Worm (Caenorhabditis elegans): ENCODE measurements around the gene T13H5.1.

T13H5.1 gene

ce11 chrII:8483793-8484186 lies 25.1 kb downstream of the T13H5.1 start, which contains the start of gene taap-1:
Gene taap-1 (minus strand): TSS chrII:8483871.
- TF ChIP-seq unc-55 (GFP tag; optimal IDR thresholded peaks at IDR 0.05) (peak; percentile 11), K02D7.2 (tag; optimal IDR thresholded peaks at IDR 0.05) (no peak), tbx-7 (tag; optimal IDR thresholded peaks at IDR 0.05) (no peak)

- no peak for TF ChIP-seq ceh-22 (tag; optimal IDR thresholded peaks at IDR 0.05)
- no peak for TF ChIP-seq hlh-13 (GFP tag; optimal IDR thresholded peaks at IDR 0.05)
- peak; percentile 4 for TF ChIP-seq dve-1 (tag; optimal IDR thresholded peaks at IDR 0.05)
- no peak for TF ChIP-seq dmd-4 (tag; optimal IDR thresholded peaks at IDR 0.05; ENCODE audit: borderline replicate concordance)
- TF ChIP-seq fkh-6 (tag; optimal IDR thresholded peaks at IDR 0.05): no peak
- TF ChIP-seq unc-42 (tag; optimal IDR thresholded peaks at IDR 0.05): peak; percentile 31
- no peak for TF ChIP-seq pag-3 (tag; optimal IDR thresholded peaks at IDR 0.05; ENCODE audit: borderline replicate concordance)
- TF ChIP-seq pax-1 (tag; optimal IDR thresholded peaks at IDR 0.05): no peak
- peak; percentile 0 for TF ChIP-seq nfya-1 (tag; optimal IDR thresholded peaks at IDR 0.05)
- TF ChIP-seq sox-4 (tag; optimal IDR thresholded peaks at IDR 0.05): no peak
- no peak for TF ChIP-seq ceh-19 (GFP tag; optimal IDR thresholded peaks at IDR 0.05)
Measured at ce11 chrII:8483124-8483792, 25.6 kb downstream of the T13H5.1 start.

ce11 chrII:8481731-8482253 lies 27.1 kb downstream of the T13H5.1 start, which contains the start of gene M05D6.5:
Gene M05D6.5 (minus strand): TSS chrII:8482203.
- no peak for TF ChIP-seq tbx-7 (tag; optimal IDR thresholded peaks at IDR 0.05)
- no peak for TF ChIP-seq syd-9 (tag; optimal IDR thresholded peaks at IDR 0.05)
- TF ChIP-seq hlh-30 (tag; optimal IDR thresholded peaks at IDR 0.05; ENCODE audit: insufficient read depth): no peak

ce11 chrII:8481033-8481708 lies 27.7 kb downstream of the T13H5.1 start:
- TF ChIP-seq unc-86 (tag; optimal IDR thresholded peaks at IDR 0.05) (no peak), rnt-1 (tag; optimal IDR thresholded peaks at IDR 0.05) (peak; percentile 11), syd-9 (tag; optimal IDR thresholded peaks at IDR 0.05) (no peak), madf-2 (tag; optimal IDR thresholded peaks at IDR 0.05) (no peak), Y22D7AL.16 (tag; optimal IDR thresholded peaks at IDR 0.05) (no peak), unc-55 (GFP tag; optimal IDR thresholded peaks at IDR 0.05) (peak; percentile 30), hlh-15 (tag; optimal IDR thresholded peaks at IDR 0.05) (no peak), pqm-1 (tag; optimal IDR thresholded peaks at IDR 0.05) (no peak), ceh-2 (tag; optimal IDR thresholded peaks at IDR 0.05) (no peak), npax-4 (tag; optimal IDR thresholded peaks at IDR 0.05) (no peak), odd-2 (tag; optimal IDR thresholded peaks at IDR 0.05) (no peak), sox-4 (tag; optimal IDR thresholded peaks at IDR 0.05) (no peak), elt-2 (tag; optimal IDR thresholded peaks at IDR 0.05) (peak; percentile 21), fkh-6 (tag; optimal IDR thresholded peaks at IDR 0.05) (no peak), hlh-30 (tag; optimal IDR thresholded peaks at IDR 0.05; ENCODE audit: insufficient read depth) (no peak), ceh-9 (tag; optimal IDR thresholded peaks at IDR 0.05) (no peak), gmeb-2 (tag; optimal IDR thresholded peaks at IDR 0.05) (no peak), pha-2 (tag; optimal IDR thresholded peaks at IDR 0.05) (no peak), ceh-18 (tag; optimal IDR thresholded peaks at IDR 0.05) (no peak), ceh-30 (tag; optimal IDR thresholded peaks at IDR 0.05) (no peak), pros-1 (tag; optimal IDR thresholded peaks at IDR 0.05) (no peak), ceh-48 (tag; optimal IDR thresholded peaks at IDR 0.05) (no peak), nhr-232 (tag; optimal IDR thresholded peaks at IDR 0.05) (no peak), pax-1 (tag; optimal IDR thresholded peaks at IDR 0.05) (peak; percentile 74), hlh-8 (tag; optimal IDR thresholded peaks at IDR 0.05) (no peak), ets-4 (tag; optimal IDR thresholded peaks at IDR 0.05) (no peak), nfya-1 (tag; optimal IDR thresholded peaks at IDR 0.05) (no peak), dmd-4 (tag; optimal IDR thresholded peaks at IDR 0.05; ENCODE audit: borderline replicate concordance) (no peak), ahr-1 (tag; optimal IDR thresholded peaks at IDR 0.05) (no peak)

All from whole organism, late embryonic.